Fruit fly (Drosophila melanogaster) whole organism, wandering third instar larva: ENCODE results near the gene Graf.

Source experiments
- Abd-B ChIP-seq: fragments of >200 bp; optimal IDR thresholded peaks from 2 replicates; lab custom pipeline; 2017; ENCODE audit warnings: missing biosample characterization, missing genetic modification characterization
- CG32264 ChIP-seq: fragments of 200-800 bp; sonication (Bioruptor generic); optimal IDR thresholded peaks from 2 replicates; lab custom pipeline; 2016; ENCODE audit warnings: missing biosample characterization, missing genetic modification characterization
- CG9705 ChIP-seq: fragments of 200-800 bp; sonication (Bioruptor generic); optimal IDR thresholded peaks from 2 replicates; lab custom pipeline; 2018; ENCODE audit warnings: missing biosample characterization, mild to moderate bottlenecking, missing genetic modification characterization
- Dfd ChIP-seq: fragments of >200 bp; optimal IDR thresholded peaks from 2 replicates; lab custom pipeline; 2017; ENCODE audit warnings: missing biosample characterization, missing genetic modification characterization
- Dif ChIP-seq: fragments of 200-275, 200-300 bp; sonication (Bioruptor generic); optimal IDR thresholded peaks from 2 replicates; lab custom pipeline; 2018; ENCODE audit warnings: missing biosample characterization, missing genetic modification characterization; ENCODE audit not compliant: partially characterized antibody
- GATAd ChIP-seq: sonication (Bioruptor generic); optimal IDR thresholded peaks from 2 replicates; lab custom pipeline; 2016; ENCODE audit warnings: missing biosample characterization, missing genetic modification characterization
- HLH106 ChIP-seq: fragments of 200-800 bp; optimal IDR thresholded peaks from 3 replicates; lab custom pipeline; 2019; ENCODE audit warnings: missing biosample characterization, mild to moderate bottlenecking, missing genetic modification characterization, moderate library complexity
- Hnf4 ChIP-seq: fragments of 200-800 bp; sonication (Bioruptor generic); optimal IDR thresholded peaks from 2 replicates; lab custom pipeline; 2016; ENCODE audit warnings: missing biosample characterization, mild to moderate bottlenecking, missing genetic modification characterization
- Hr78 ChIP-seq: fragments of >200 bp; optimal IDR thresholded peaks from 2 replicates; lab custom pipeline; 2017; ENCODE audit warnings: missing biosample characterization, missing genetic modification characterization
- Hr83 ChIP-seq: fragments of 200-300 bp; sonication (Bioruptor generic); optimal IDR thresholded peaks from 2 replicates; lab custom pipeline; 2016; ENCODE audit warnings: missing biosample characterization, mild to moderate bottlenecking, missing genetic modification characterization, moderate library complexity; ENCODE audit not compliant: poor library complexity, severe bottlenecking
- Jra ChIP-seq: sonication (Bioruptor generic); optimal IDR thresholded peaks from 2 replicates; lab custom pipeline; 2016; ENCODE audit warnings: missing biosample characterization, missing genetic modification characterization
- Mio ChIP-seq: sonication (Bioruptor generic); optimal IDR thresholded peaks from 2 replicates; lab custom pipeline; 2016; ENCODE audit warnings: missing biosample characterization, missing genetic modification characterization
- Myc ChIP-seq: fragments of >200 bp; optimal IDR thresholded peaks from 2 replicates; lab custom pipeline; 2017
- N ChIP-seq: fragments of >200 bp; optimal IDR thresholded peaks from 2 replicates; lab custom pipeline; 2018; ENCODE audit warnings: missing biosample characterization, missing external identifiers, missing genetic modification characterization
- OdsH ChIP-seq: fragments of 200-800 bp; sonication (Bioruptor generic); optimal IDR thresholded peaks from 2 replicates; lab custom pipeline; 2016; ENCODE audit warnings: missing biosample characterization, mild to moderate bottlenecking, missing genetic modification characterization
- Rel ChIP-seq, 2 experiments: fragments of 200-800 bp; sonication (Bioruptor generic) in 1 of 2; optimal IDR thresholded peaks; 2 replicates in 1 of 2; 3 replicates in 1 of 2; lab custom pipeline; 2016 to 2019; ENCODE audit warnings: mild to moderate bottlenecking in 2 of 2, missing biosample characterization in 2 of 2, missing genetic modification characterization in 2 of 2, moderate library complexity in 1 of 2
- Sp1 ChIP-seq: fragments of 200-800 bp; sonication (Bioruptor generic); optimal IDR thresholded peaks from 3 replicates; lab custom pipeline; 2019; ENCODE audit warnings: missing biosample characterization, mild to moderate bottlenecking, missing genetic modification characterization, moderate library complexity
- Vsx2 ChIP-seq: fragments of 200-300, 225-300 bp; sonication (Bioruptor generic); optimal IDR thresholded peaks from 2 replicates; lab custom pipeline; 2018; ENCODE audit warnings: missing biosample characterization, missing genetic modification characterization; ENCODE audit not compliant: partially characterized antibody
- br ChIP-seq: fragments of 200-800 bp; sonication (Bioruptor generic); optimal IDR thresholded peaks from 2 replicates; lab custom pipeline; 2016; ENCODE audit warnings: missing biosample characterization, missing genetic modification characterization
- brk ChIP-seq: fragments of 200-800 bp; sonication (Bioruptor generic); optimal IDR thresholded peaks from 2 replicates; lab custom pipeline; 2016; ENCODE audit warnings: missing biosample characterization, mild to moderate bottlenecking, missing genetic modification characterization
- dl ChIP-seq, 2 experiments: fragments of 175-275, 200-275 bp in 1 of 2; fragments of 200-275 bp in 1 of 2; sonication (Bioruptor generic); optimal IDR thresholded peaks; lab custom pipeline; 2018; ENCODE audit warnings: mild to moderate bottlenecking in 2 of 2, missing biosample characterization in 2 of 2, missing genetic modification characterization in 2 of 2, moderate library complexity in 2 of 2; ENCODE audit not compliant: partially characterized antibody in 2 of 2, insufficient read depth in 1 of 2
- dmrt93B ChIP-seq: fragments of 200-800 bp; sonication (Bioruptor generic); optimal IDR thresholded peaks from 2 replicates; lab custom pipeline; 2018; ENCODE audit warnings: missing biosample characterization, mild to moderate bottlenecking, missing genetic modification characterization
- dsf ChIP-seq: sonication (Bioruptor generic); optimal IDR thresholded peaks from 2 replicates; lab custom pipeline; 2016; ENCODE audit warnings: missing biosample characterization, missing genetic modification characterization, borderline replicate concordance
- ey ChIP-seq: fragments of 200-800 bp; sonication (Bioruptor generic); optimal IDR thresholded peaks from 2 replicates; lab custom pipeline; 2016; ENCODE audit warnings: missing biosample characterization, missing genetic modification characterization
- foxo ChIP-seq, 2 experiments: fragments of 200-800 bp; sonication (Bioruptor generic); optimal IDR thresholded peaks; 2 replicates in 1 of 2; 3 replicates in 1 of 2; lab custom pipeline; 2016 to 2017; ENCODE audit warnings: missing biosample characterization in 2 of 2, missing genetic modification characterization in 2 of 2
- fru ChIP-seq: fragments of 200-800 bp; sonication (Bioruptor generic); optimal IDR thresholded peaks from 3 replicates; lab custom pipeline; 2016; ENCODE audit warnings: missing biosample characterization, mild to moderate bottlenecking, missing genetic modification characterization
- h ChIP-seq: fragments of 200-800 bp; sonication (Bioruptor generic); optimal IDR thresholded peaks from 3 replicates; lab custom pipeline; 2016; ENCODE audit warnings: missing biosample characterization, mild to moderate bottlenecking, missing genetic modification characterization
- jim ChIP-seq: fragments of 175-275, 200-325 bp; sonication (Bioruptor generic); optimal IDR thresholded peaks from 2 replicates; lab custom pipeline; 2016; ENCODE audit warnings: missing biosample characterization, mild to moderate bottlenecking, missing genetic modification characterization
- lola ChIP-seq: fragments of >200 bp; optimal IDR thresholded peaks from 2 replicates; lab custom pipeline; 2017; ENCODE audit warnings: missing biosample characterization, missing genetic modification characterization
- pan ChIP-seq: fragments of >200 bp; optimal IDR thresholded peaks from 2 replicates; lab custom pipeline; 2017
- psq ChIP-seq: fragments of 200-800 bp; sonication (Bioruptor generic); optimal IDR thresholded peaks from 3 replicates; lab custom pipeline; 2017; ENCODE audit warnings: missing biosample characterization, mild to moderate bottlenecking, missing genetic modification characterization, moderate library complexity
- rgr ChIP-seq: fragments of 200-800 bp; sonication (Bioruptor generic); optimal IDR thresholded peaks from 3 replicates; lab custom pipeline; 2016; ENCODE audit warnings: missing biosample characterization, mild to moderate bottlenecking, missing genetic modification characterization
- sage ChIP-seq: fragments of 200-800 bp; sonication (Bioruptor generic); optimal IDR thresholded peaks from 2 replicates; lab custom pipeline; 2016; ENCODE audit warnings: missing biosample characterization, mild to moderate bottlenecking, missing genetic modification characterization
- sv ChIP-seq: fragments of 200-800 bp; sonication (Bioruptor generic); optimal IDR thresholded peaks from 3 replicates; lab custom pipeline; 2016; ENCODE audit warnings: missing biosample characterization, missing genetic modification characterization
- tai ChIP-seq: sonication (Bioruptor generic); optimal IDR thresholded peaks from 2 replicates; lab custom pipeline; 2016; ENCODE audit warnings: missing biosample characterization, missing genetic modification characterization
- usp ChIP-seq: fragments of >200 bp; optimal IDR thresholded peaks from 2 replicates; lab custom pipeline; 2017; ENCODE audit warnings: missing biosample characterization, missing genetic modification characterization
- woc ChIP-seq: sonication (Bioruptor generic); optimal IDR thresholded peaks from 2 replicates; lab custom pipeline; 2016; ENCODE audit warnings: missing biosample characterization, mild to moderate bottlenecking, missing genetic modification characterization

Gene Graf

DNA sequence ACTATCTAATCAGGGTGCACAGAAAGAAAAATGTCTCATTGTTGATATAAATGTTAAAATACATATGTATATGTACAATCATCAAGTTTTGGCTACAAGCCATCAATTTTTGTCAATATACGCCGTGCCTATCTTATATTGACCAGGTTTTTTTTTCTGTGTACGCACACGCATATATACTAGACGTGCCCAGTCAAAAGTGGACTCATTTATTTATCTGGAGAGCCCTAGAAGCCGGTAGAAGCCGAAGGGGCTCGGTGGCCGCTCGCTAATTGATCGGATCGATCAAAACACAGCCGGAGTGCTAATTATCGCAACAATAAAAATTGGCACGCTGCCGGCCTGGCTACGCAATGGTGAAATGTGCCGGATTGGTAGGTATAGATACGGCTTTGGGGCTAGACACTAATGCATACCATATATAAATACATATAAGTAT is 20.2 kb downstream of the Graf start:
- no peak for TF ChIP-seq CG9705 (GFP tag; lab: Kevin White, UChicago)
- TF ChIP-seq sv (GFP tag; lab: Kevin White, UChicago), result peak; percentile 55
- no peak for TF ChIP-seq N (GFP tag; lab: Kevin White, UChicago)
- TF ChIP-seq CG32264 (GFP tag; lab: Kevin White, UChicago), result peak; percentile 48
- no peak for TF ChIP-seq jim (GFP tag; lab: Kevin White, UChicago)
- peak; percentile 97 for TF ChIP-seq h
- no peak for TF ChIP-seq Vsx2 (GFP tag; lab: Kevin White, UChicago)
- no peak for TF ChIP-seq brk (GFP tag; lab: Kevin White, UChicago)
- TF ChIP-seq OdsH (GFP tag; lab: Kevin White, UChicago), result peak; percentile 82
- TF ChIP-seq Dfd, result no peak
- TF ChIP-seq dl (GFP tag; optimal IDR thresholded peaks at IDR 0.05; lab: Kevin White, UChicago; ENCODE audit: insufficient read depth in 1 of 2, partially characterized antibody in 2 of 2), result no peak
- TF ChIP-seq Mio (GFP tag; lab: Kevin White, UChicago), result no peak
- TF ChIP-seq Hr83 (GFP tag; lab: Kevin White, UChicago), result peak; percentile 14
- no peak for TF ChIP-seq Myc (lab: Kevin White, UChicago)
- TF ChIP-seq Hnf4 (GFP tag; lab: Kevin White, UChicago), result peak; percentile 84
- peak; percentile 52 for TF ChIP-seq woc (GFP tag; lab: Kevin White, UChicago)
- TF ChIP-seq foxo (GFP tag; optimal IDR thresholded peaks at IDR 0.05; lab: Kevin White, UChicago), result peak; percentile 49 to 85
- peak; percentile 74 for TF ChIP-seq Jra (GFP tag; lab: Kevin White, UChicago)
- TF ChIP-seq psq, result peak; percentile 61
- no peak for TF ChIP-seq tai (GFP tag; lab: Kevin White, UChicago)
- no peak for TF ChIP-seq GATAd
- TF ChIP-seq br, result peak; percentile 86
- TF ChIP-seq dsf (GFP tag; lab: Kevin White, UChicago), result no peak
- TF ChIP-seq lola, result no peak
- TF ChIP-seq Sp1 (GFP tag; lab: Kevin White, UChicago), result peak; percentile 84
- TF ChIP-seq Rel (GFP tag; optimal IDR thresholded peaks at IDR 0.05; lab: Kevin White, UChicago), result no peak
- peak; percentile 57 for TF ChIP-seq Rel (tag; optimal IDR thresholded peaks at IDR 0.05; lab: Kevin White, UChicago)
- no peak for TF ChIP-seq Hr78
- no peak for TF ChIP-seq Abd-B (GFP tag; lab: Kevin White, UChicago)
- no peak for TF ChIP-seq Dif (GFP tag; lab: Kevin White, UChicago)
- peak; percentile 84 for TF ChIP-seq ey (GFP tag; lab: Kevin White, UChicago)
- TF ChIP-seq pan (lab: Kevin White, UChicago), result no peak
- peak; percentile 77 for TF ChIP-seq HLH106
- peak; percentile 85 for TF ChIP-seq fru
- TF ChIP-seq rgr, result peak; percentile 82
- no peak for TF ChIP-seq sage

- TF ChIP-seq Rel (GFP tag; optimal IDR thresholded peaks at IDR 0.05; lab: Kevin White, UChicago) (no peak), Rel (tag; optimal IDR thresholded peaks at IDR 0.05; lab: Kevin White, UChicago) (peak; percentile 61), woc (GFP tag; lab: Kevin White, UChicago) (peak; percentile 86), dmrt93B (GFP tag; lab: Kevin White, UChicago) (no peak), OdsH (GFP tag; lab: Kevin White, UChicago) (peak; percentile 31), Myc (lab: Kevin White, UChicago) (peak; percentile 97), CG9705 (GFP tag; lab: Kevin White, UChicago) (peak; percentile 61), HLH106 (peak; percentile 78), foxo (GFP tag; optimal IDR thresholded peaks at IDR 0.05; lab: Kevin White, UChicago) (peak in 1 of 2 experiments; percentile 72), fru (peak; percentile 62), usp (GFP tag; lab: Kevin White, UChicago) (no peak), sv (GFP tag; lab: Kevin White, UChicago) (no peak), Mio (GFP tag; lab: Kevin White, UChicago) (no peak), Sp1 (GFP tag; lab: Kevin White, UChicago) (peak; percentile 55), psq (peak; percentile 43), br (peak; percentile 37), Vsx2 (GFP tag; lab: Kevin White, UChicago) (no peak), h (peak; percentile 63), ey (GFP tag; lab: Kevin White, UChicago) (peak; percentile 36), Hr78 (no peak), rgr (peak; percentile 61), dsf (GFP tag; lab: Kevin White, UChicago) (no peak)
- TF ChIP-seq, all 38 proteins: peak for 14
Measured at dm6 chrX:15738890-15739550, 21.5 kb downstream of the Graf start, which contains the start of the genes CG11679 and CG8206. Gene CG11679 (minus strand): TSS chrX:15738954. Gene CG8206 (plus strand): TSS chrX:15739230.
